Worm (Caenorhabditis elegans): ENCODE results near the gene ergi-1.

The ergi-1 gene

ce11 chrX:1984831-1985230 lies 50.2 kb downstream of the ergi-1 start:
- TF ChIP-seq tab-1 (GFP tag; IDR thresholded peaks at IDR 0.05) (no peak), ztf-23 (GFP tag; IDR thresholded peaks at IDR 0.05) (no peak), cog-1 (tag; optimal IDR thresholded peaks at IDR 0.05) (no peak), ref-1 (GFP tag; conservative IDR thresholded peaks at IDR 0.05) (no peak), ztf-29 (GFP tag; IDR thresholded peaks at IDR 0.05) (no peak), klf-2 (GFP tag; conservative IDR thresholded peaks at IDR 0.05) (no peak), med-1 (GFP tag; optimal IDR thresholded peaks at IDR 0.05; ENCODE audit: insufficient read depth) (no peak), flt-1 (GFP tag; IDR thresholded peaks at IDR 0.05) (no peak), T22C8.4 (GFP tag; IDR thresholded peaks at IDR 0.05) (no peak)

All from whole organism, midembryonic.